Worm (Caenorhabditis elegans): ENCODE results near the gene srv-5.
A peak's percentile ranks its signal among the peaks of the same experiment; 100 is the strongest.

- TF ChIP-seq egrh-3 (GFP tag; IDR thresholded peaks at IDR 0.05) (no peak), lsy-27 (tag; optimal IDR thresholded peaks at IDR 0.05; ENCODE audit: borderline replicate concordance, insufficient read depth) (no peak), nfya-1 (tag; optimal IDR thresholded peaks at IDR 0.05; ENCODE audit: borderline replicate concordance, insufficient read depth) (no peak), ama-1 (optimal IDR thresholded peaks at IDR 0.05) (peak; percentile 56), ama-1 (GFP tag; optimal IDR thresholded peaks at IDR 0.05) (no peak), sdz-38 (tag; optimal IDR thresholded peaks at IDR 0.05) (no peak)
Measured at ce11 chrX:4222779-4223387, 29.3 kb upstream of the srv-5 start.
